Worm (Caenorhabditis elegans) whole organism, young adult: ENCODE measurements around the gene lys-4.

Experiments used
- ZK185.1 ChIP-seq: sonication (generic microtip); optimal IDR thresholded peaks from 2 replicates; lab custom pipeline; 2016; ENCODE audit warnings: mild to moderate bottlenecking, missing genetic modification characterization, missing compliant biosample characterization; ENCODE audit not compliant: poor library complexity, severe bottlenecking
- dpl-1 ChIP-seq: fragments of 150-350 bp; optimal IDR thresholded peaks from 2 replicates; lab custom pipeline; 2014; ENCODE audit warnings: missing biosample characterization, missing genetic modification reagents, missing genetic modification characterization
- egl-44 ChIP-seq: fragments of 200-800 bp; sonication (Bioruptor generic); IDR thresholded peaks from 2 replicates; pipeline ENCODE4 v1.3.6; 2022; ENCODE audit warnings: missing genetic modification reagents, missing genetic modification characterization, missing compliant biosample characterization
- him-1 ChIP-seq: sonication (generic microtip); optimal IDR thresholded peaks from 2 replicates; lab custom pipeline; 2016; ENCODE audit warnings: missing genotype, missing genetic modification reagents, missing genetic modification characterization, missing compliant biosample characterization
- lsy-27 ChIP-seq: sonication (generic microtip); optimal IDR thresholded peaks from 2 replicates; lab custom pipeline; 2017; ENCODE audit warnings: missing genetic modification characterization, mild to moderate bottlenecking, missing compliant biosample characterization, antibody characterized with exemption, missing genotype, borderline replicate concordance; ENCODE audit not compliant: insufficient read depth
- nfya-1 ChIP-seq: sonication (generic microtip); optimal IDR thresholded peaks from 2 replicates; lab custom pipeline; 2017; ENCODE audit warnings: antibody characterized with exemption, missing compliant biosample characterization, missing genetic modification characterization, borderline replicate concordance; ENCODE audit not compliant: insufficient read depth
- nfya-2 ChIP-seq: fragments of 200-800 bp; sonication (Bioruptor generic); IDR thresholded peaks from 2 replicates; pipeline ENCODE4 v1.3.6; 2022; ENCODE audit warnings: missing genetic modification reagents, missing genetic modification characterization, missing compliant biosample characterization
- nhr-80 ChIP-seq: sonication (generic microtip); optimal IDR thresholded peaks from 2 replicates; lab custom pipeline; 2016; ENCODE audit warnings: missing genetic modification characterization, missing compliant biosample characterization
- pha-4 ChIP-seq: fragments of 150-350 bp; sonication (generic microtip); optimal IDR thresholded peaks from 2 replicates; lab custom pipeline; 2014; ENCODE audit warnings: missing biosample characterization, missing genetic modification reagents, missing genetic modification characterization
- snpc-4 ChIP-seq, 5 experiments: fragments of 150-350 bp in 1 of 5; sonication (generic microtip) in 4 of 5; optimal IDR thresholded peaks; 2 replicates each; lab custom pipeline; 2014 to 2018; ENCODE audit warnings: missing genetic modification characterization in 5 of 5, missing biosample characterization in 3 of 5, antibody characterized with exemption in 2 of 5, mild to moderate bottlenecking in 2 of 5, missing compliant biosample characterization in 2 of 5, missing genotype in 2 of 5, moderate library complexity in 2 of 5, missing genetic modification reagents in 1 of 5
- ztf-3 ChIP-seq: fragments of 200-800 bp; sonication (Bioruptor generic); optimal IDR thresholded peaks from 2 replicates; lab custom pipeline; 2018; ENCODE audit warnings: mild to moderate bottlenecking, missing genetic modification characterization, missing compliant biosample characterization
- ztf-6 ChIP-seq: fragments of 200-800 bp; sonication (Bioruptor generic); IDR thresholded peaks from 2 replicates; pipeline ENCODE4 v1.3.6; 2022; ENCODE audit warnings: missing genetic modification reagents, missing genetic modification characterization, missing compliant biosample characterization

DNA sequence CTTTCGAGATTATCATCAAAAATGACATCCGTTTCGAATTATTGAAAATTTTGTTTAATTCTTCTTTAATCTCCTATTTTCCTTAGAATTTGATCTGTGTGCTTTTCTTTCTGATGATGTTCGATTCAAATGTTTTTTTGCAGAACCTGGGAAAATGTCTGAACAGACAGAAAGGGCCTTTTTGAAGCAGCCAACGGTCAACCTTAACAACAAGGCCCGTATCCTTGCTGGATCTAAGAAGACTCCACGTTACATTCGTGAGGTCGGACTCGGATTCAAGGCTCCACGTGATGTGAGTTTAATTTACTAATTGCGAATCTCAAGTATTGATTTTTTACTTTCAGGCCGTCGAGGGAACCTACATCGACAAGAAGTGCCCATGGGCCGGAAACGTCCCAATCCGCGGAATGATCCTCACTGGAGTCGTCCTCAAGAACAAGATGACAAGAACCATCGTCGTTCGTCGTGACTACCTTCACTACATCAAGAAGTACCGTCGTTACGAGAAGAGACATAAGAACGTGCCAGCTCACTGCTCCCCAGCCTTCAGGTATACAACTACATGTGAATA is 20.4 kb downstream of the lys-4 start, which contains the start of gene rps-11:
- TF ChIP-seq egl-44 (no peak), pha-4 (tag; lab: Kevin White, UChicago) (no peak), ztf-3 (GFP tag; lab: Kevin White, UChicago) (no peak), nfya-1 (tag; lab: Kevin White, UChicago) (no peak), ZK185.1 (tag; lab: Kevin White, UChicago) (no peak), nfya-2 (GFP tag; lab: Robert Waterston, UW) (no peak), him-1 (no peak), nhr-80 (tag; lab: Kevin White, UChicago) (no peak), snpc-4 (GFP tag; optimal IDR thresholded peaks at IDR 0.05; lab: Kevin White, UChicago) (no peak), snpc-4 (tag; optimal IDR thresholded peaks at IDR 0.05; lab: Kevin White, UChicago) (no peak), lsy-27 (tag; lab: Kevin White, UChicago) (no peak), ztf-6 (no peak), dpl-1 (GFP tag; lab: Kevin White, UChicago) (no peak)
